Worm (Caenorhabditis elegans) whole organism, L2 larva: ENCODE data around the gene M176.4.

Experiments used
- ama-1 ChIP-seq: fragments of 150-350 bp; optimal IDR thresholded peaks from 2 replicates; lab custom pipeline; 2018; ENCODE audit warnings: inconsistent platforms
- ceh-16 ChIP-seq: fragments of 150-350 bp; optimal IDR thresholded peaks from 2 replicates; lab custom pipeline; 2014; ENCODE audit warnings: missing biosample characterization, missing genetic modification characterization
- dmd-4 ChIP-seq: sonication (generic microtip); optimal IDR thresholded peaks from 2 replicates; lab custom pipeline; 2017; ENCODE audit warnings: missing biosample characterization, missing genetic modification characterization
- fos-1 ChIP-seq: fragments of 150-350 bp; optimal IDR thresholded peaks from 2 replicates; lab custom pipeline; 2014; ENCODE audit warnings: missing biosample characterization, missing genetic modification characterization
- nhr-25 ChIP-seq: fragments of 150-350 bp; sonication (generic microtip); optimal IDR thresholded peaks from 3 replicates; lab custom pipeline; 2014; ENCODE audit warnings: missing biosample characterization, missing genetic modification characterization

DNA sequence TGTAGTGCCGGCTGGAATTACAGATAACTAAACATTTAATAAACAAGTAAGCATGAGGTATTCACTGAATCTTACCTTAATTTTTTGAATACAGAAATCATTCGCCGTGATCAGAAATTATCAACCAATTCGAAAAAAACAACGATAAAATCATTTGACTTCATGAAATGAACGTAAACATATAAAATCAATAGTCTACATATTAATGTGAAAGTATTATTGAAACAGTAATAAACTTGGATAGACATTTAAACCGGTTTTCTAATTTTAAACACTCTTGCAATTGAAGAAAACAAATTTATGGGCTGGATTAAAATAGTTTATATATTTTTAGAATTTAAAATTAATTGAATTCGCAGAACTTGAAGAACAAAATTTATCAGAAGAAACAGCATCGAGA lies 23.7 kb downstream of the M176.4 start, which contains the start of gene chil-16:
- TF ChIP-seq fos-1 (no peak), ama-1 (no peak), nhr-25 (tag; lab: Kevin White, UChicago) (no peak), ceh-16 (tag; lab: Kevin White, UChicago) (no peak), dmd-4 (tag; lab: Kevin White, UChicago) (no peak)
